ENCODE assay signal across 1 fruit fly cellular context in genomic region chr3L:3983466-3983946, dm6.
TF ChIP-seq lines count a peak whose summit lies in the region.

TSS of gene scrt (plus strand) at chr3L:3983896.

TF ChIP-seq in whole organism, embryonic, 481 proteins besides CTCF, POLR2A, EP300 and RAD21 (continued from another document and continues in another):
- peak; percentile 86 for TF ChIP-seq phol (tag; optimal IDR thresholded peaks at IDR 0.05; lab: Kevin White, UChicago)
- peak; percentile 86 for TF ChIP-seq CG13775 (GFP tag; optimal IDR thresholded peaks at IDR 0.05; lab: Kevin White, UChicago)
- TF ChIP-seq grau (tag; optimal IDR thresholded peaks at IDR 0.05; lab: Kevin White, UChicago), result peak; percentile 53
- TF ChIP-seq CG16779 (GFP tag; IDR thresholded peaks at IDR 0.05; lab: Robert Waterston, UW), result no peak
- TF ChIP-seq CG11398 (GFP tag; optimal IDR thresholded peaks at IDR 0.05; lab: Kevin White, UChicago), result peak; percentile 22
- no peak for TF ChIP-seq CG7745 (tag; optimal IDR thresholded peaks at IDR 0.05; lab: Kevin White, UChicago)
- no peak for TF ChIP-seq CG15269 (tag; optimal IDR thresholded peaks at IDR 0.05; lab: Kevin White, UChicago)
- TF ChIP-seq cato (GFP tag; optimal IDR thresholded peaks at IDR 0.05; lab: Kevin White, UChicago; ENCODE audit: borderline replicate concordance), result no peak
- TF ChIP-seq cad (GFP tag; optimal IDR thresholded peaks at IDR 0.05; lab: Kevin White, UChicago), result no peak
- peak; percentile 35 for TF ChIP-seq CG12659 (GFP tag; optimal IDR thresholded peaks at IDR 0.05; lab: Kevin White, UChicago)
- TF ChIP-seq HLHmδ (GFP tag; optimal IDR thresholded peaks at IDR 0.05; lab: Kevin White, UChicago), result no peak
- TF ChIP-seq Drgx (GFP tag; IDR thresholded peaks at IDR 0.05; lab: Robert Waterston, UW), result no peak
- TF ChIP-seq CG2889 (GFP tag; IDR thresholded peaks at IDR 0.05; lab: Robert Waterston, UW), result no peak
- peak; percentile 5 for TF ChIP-seq bab2 (GFP tag; optimal IDR thresholded peaks at IDR 0.05; lab: Kevin White, UChicago)
- TF ChIP-seq sug (tag; optimal IDR thresholded peaks at IDR 0.05; lab: Kevin White, UChicago), result no peak
- TF ChIP-seq bcd (GFP tag; optimal IDR thresholded peaks at IDR 0.05; lab: Kevin White, UChicago), result peak; percentile 33
- TF ChIP-seq gsb (GFP tag; IDR thresholded peaks at IDR 0.05; lab: Robert Waterston, UW), result no peak
- no peak for TF ChIP-seq MBD-R2 (GFP tag; IDR thresholded peaks at IDR 0.05; lab: Robert Waterston, UW)
- peak; percentile 35 for TF ChIP-seq Meics (GFP tag; optimal IDR thresholded peaks at IDR 0.05; lab: Kevin White, UChicago)
- TF ChIP-seq az2 (GFP tag; optimal IDR thresholded peaks at IDR 0.05; lab: Kevin White, UChicago), result no peak
- TF ChIP-seq Ets65A (GFP tag; lab: Kevin White, UChicago), result peak; percentile 82
- TF ChIP-seq gcm (GFP tag; optimal IDR thresholded peaks at IDR 0.05; lab: Kevin White, UChicago), result no peak
- no peak for TF ChIP-seq HHEX (GFP tag; optimal IDR thresholded peaks at IDR 0.05; lab: Kevin White, UChicago)
- no peak for TF ChIP-seq CG13894 (tag; optimal IDR thresholded peaks at IDR 0.05; lab: Kevin White, UChicago)
- peak; percentile 54 for TF ChIP-seq CG1603 (tag; optimal IDR thresholded peaks at IDR 0.05; lab: Kevin White, UChicago)
- no peak for TF ChIP-seq ash1 (GFP tag; optimal IDR thresholded peaks at IDR 0.05; lab: Kevin White, UChicago)
- TF ChIP-seq Oli (tag; optimal IDR thresholded peaks at IDR 0.05; lab: Kevin White, UChicago), result peak; percentile 12
- TF ChIP-seq CG10959 (GFP tag; IDR thresholded peaks at IDR 0.05; lab: Robert Waterston, UW), result peak; percentile 59
- TF ChIP-seq fd96Cb (tag; optimal IDR thresholded peaks at IDR 0.05; lab: Kevin White, UChicago), result peak; percentile 25
- no peak for TF ChIP-seq CG8089 (GFP tag; optimal IDR thresholded peaks at IDR 0.05; lab: Kevin White, UChicago)
- no peak for TF ChIP-seq CG11093 (GFP tag; IDR thresholded peaks at IDR 0.05; lab: Robert Waterston, UW)
- peak; percentile 29 for TF ChIP-seq CG10209 (GFP tag; optimal IDR thresholded peaks at IDR 0.05; lab: Kevin White, UChicago)
- no peak for TF ChIP-seq Lpt (GFP tag; optimal IDR thresholded peaks at IDR 0.05; lab: Kevin White, UChicago)
- no peak for TF ChIP-seq lbe (GFP tag; optimal IDR thresholded peaks at IDR 0.05; lab: Kevin White, UChicago)
- no peak for TF ChIP-seq CG10321 (GFP tag; IDR thresholded peaks at IDR 0.05; lab: Robert Waterston, UW)
- TF ChIP-seq odd (GFP tag; optimal IDR thresholded peaks at IDR 0.05; lab: Kevin White, UChicago), result no peak
- TF ChIP-seq CG4404 (GFP tag; IDR thresholded peaks at IDR 0.05; lab: Robert Waterston, UW), result peak; percentile 77
- peak; percentile 28 for TF ChIP-seq CHES-1-like (GFP tag; optimal IDR thresholded peaks at IDR 0.05; lab: Kevin White, UChicago)
- peak; percentile 59 for TF ChIP-seq CG10267 (tag; optimal IDR thresholded peaks at IDR 0.05; lab: Kevin White, UChicago)
- no peak for TF ChIP-seq her (GFP tag; optimal IDR thresholded peaks at IDR 0.05; lab: Kevin White, UChicago)
- peak; percentile 77 for TF ChIP-seq CG2712 (tag; optimal IDR thresholded peaks at IDR 0.05; lab: Kevin White, UChicago)
- no peak; the same call in 1 of the 2 replicates for TF ChIP-seq tna (GFP tag; IDR thresholded peaks at IDR 0.05; lab: Robert Waterston, UW; ENCODE audit: partially characterized antibody)
- TF ChIP-seq Aef1 (GFP tag; IDR thresholded peaks at IDR 0.05; lab: Robert Waterston, UW), result no peak; the same call in 2 of the 3 replicates
- TF ChIP-seq ara (GFP tag; IDR thresholded peaks at IDR 0.05; lab: Robert Waterston, UW), result peak; percentile 79
- TF ChIP-seq rib (GFP tag; IDR thresholded peaks at IDR 0.05; lab: Robert Waterston, UW), result no peak
- TF ChIP-seq jigr1 (GFP tag; IDR thresholded peaks at IDR 0.05; lab: Robert Waterston, UW), result no peak
- no peak for TF ChIP-seq nom (GFP tag; optimal IDR thresholded peaks at IDR 0.05; lab: Kevin White, UChicago)
- peak; percentile 72; the same call in 2 of the 3 replicates for TF ChIP-seq knrl (GFP tag; IDR thresholded peaks at IDR 0.05; lab: Robert Waterston, UW; ENCODE audit: partially characterized antibody)
- 0 out of 2 replicates have a peak, but pooled peaks have one; percentile 32 for TF ChIP-seq Lim3 (GFP tag; IDR thresholded peaks at IDR 0.05; lab: Robert Waterston, UW)
- TF ChIP-seq Pdp1 (GFP tag; optimal IDR thresholded peaks at IDR 0.05; lab: Kevin White, UChicago), result no peak
- TF ChIP-seq z (GFP tag; IDR thresholded peaks at IDR 0.05; lab: Robert Waterston, UW), result no peak
- no peak for TF ChIP-seq ato (GFP tag; IDR thresholded peaks at IDR 0.05; lab: Robert Waterston, UW; ENCODE audit: partially characterized antibody)
- TF ChIP-seq pros (GFP tag; optimal IDR thresholded peaks at IDR 0.05; lab: Kevin White, UChicago), result peak; percentile 24
- no peak for TF ChIP-seq zf30C (GFP tag; optimal IDR thresholded peaks at IDR 0.05; lab: Kevin White, UChicago)
- peak; percentile 73 for TF ChIP-seq PHDP (tag; optimal IDR thresholded peaks at IDR 0.05; lab: Kevin White, UChicago)
- peak; percentile 1 for TF ChIP-seq CG1529 (GFP tag; optimal IDR thresholded peaks at IDR 0.05; lab: Kevin White, UChicago)
- TF ChIP-seq CG17912 (GFP tag; optimal IDR thresholded peaks at IDR 0.05; lab: Kevin White, UChicago), result no peak
- no peak for TF ChIP-seq Ptx1 (GFP tag; IDR thresholded peaks at IDR 0.05; lab: Robert Waterston, UW)
- no peak for TF ChIP-seq sd (tag; optimal IDR thresholded peaks at IDR 0.05; lab: Kevin White, UChicago)
- no peak for TF ChIP-seq bigmax (GFP tag; optimal IDR thresholded peaks at IDR 0.05; lab: Kevin White, UChicago)
- TF ChIP-seq Ets97D (GFP tag; optimal IDR thresholded peaks at IDR 0.05; lab: Kevin White, UChicago), result peak; percentile 21
- TF ChIP-seq danr (GFP tag; IDR thresholded peaks at IDR 0.05; lab: Robert Waterston, UW), result no peak
- no peak for TF ChIP-seq nau (GFP tag; optimal IDR thresholded peaks at IDR 0.05; lab: Kevin White, UChicago)
- no peak for TF ChIP-seq Dp (GFP tag; optimal IDR thresholded peaks at IDR 0.05; lab: Kevin White, UChicago)
- TF ChIP-seq fd64A (GFP tag; optimal IDR thresholded peaks at IDR 0.05; lab: Kevin White, UChicago), result no peak
- peak; percentile 53 for TF ChIP-seq CG2120 (GFP tag; optimal IDR thresholded peaks at IDR 0.05; lab: Kevin White, UChicago)
- TF ChIP-seq CG3281 (GFP tag; optimal IDR thresholded peaks at IDR 0.05; lab: Kevin White, UChicago), result no peak
- no peak for TF ChIP-seq CG14441 (GFP tag; IDR thresholded peaks at IDR 0.05; lab: Robert Waterston, UW)
- TF ChIP-seq dati (GFP tag; IDR thresholded peaks at IDR 0.05; lab: Robert Waterston, UW), result no peak
- TF ChIP-seq CG14710 (tag; optimal IDR thresholded peaks at IDR 0.05; lab: Kevin White, UChicago), result peak; percentile 70
- no peak for TF ChIP-seq CG1024 (GFP tag; IDR thresholded peaks at IDR 0.05; lab: Robert Waterston, UW)
- TF ChIP-seq CG8281 (tag; optimal IDR thresholded peaks at IDR 0.05; lab: Kevin White, UChicago), result no peak
- peak; percentile 68; the same call in 3 of the 4 replicates for TF ChIP-seq Dll (GFP tag; IDR thresholded peaks at IDR 0.05; lab: Robert Waterston, UW; ENCODE audit: partially characterized antibody)
- TF ChIP-seq Hr78 (GFP tag; optimal IDR thresholded peaks at IDR 0.05; lab: Kevin White, UChicago), result no peak
- TF ChIP-seq CG6683 (GFP tag; optimal IDR thresholded peaks at IDR 0.05; lab: Kevin White, UChicago), result peak; percentile 28
- TF ChIP-seq run (tag; optimal IDR thresholded peaks at IDR 0.05; lab: Kevin White, UChicago), result no peak
- peak; percentile 52 for TF ChIP-seq Scr (GFP tag; IDR thresholded peaks at IDR 0.05; lab: Robert Waterston, UW; ENCODE audit: partially characterized antibody)
- TF ChIP-seq sens-2 (GFP tag; IDR thresholded peaks at IDR 0.05; lab: Robert Waterston, UW), result no peak
- no peak for TF ChIP-seq CG34422 (GFP tag; IDR thresholded peaks at IDR 0.05; lab: Robert Waterston, UW)
- TF ChIP-seq vvl (GFP tag; IDR thresholded peaks at IDR 0.05; lab: Robert Waterston, UW), result 0 out of 2 replicates have a peak, but pooled peaks have one; percentile 39
- TF ChIP-seq CG6854 (GFP tag; optimal IDR thresholded peaks at IDR 0.05; lab: Kevin White, UChicago), result no peak
- no peak for TF ChIP-seq ranshi (GFP tag; IDR thresholded peaks at IDR 0.05; lab: Robert Waterston, UW)
- TF ChIP-seq Hey (tag; optimal IDR thresholded peaks at IDR 0.05; lab: Kevin White, UChicago), result no peak
- no peak for TF ChIP-seq tup (GFP tag; optimal IDR thresholded peaks at IDR 0.05; lab: Kevin White, UChicago)
- no peak for TF ChIP-seq CG16863 (GFP tag; optimal IDR thresholded peaks at IDR 0.05; lab: Kevin White, UChicago)
- TF ChIP-seq tio (GFP tag; optimal IDR thresholded peaks at IDR 0.05; lab: Kevin White, UChicago), result no peak
- TF ChIP-seq pan (optimal IDR thresholded peaks at IDR 0.05; lab: Kevin White, UChicago), result no peak
- peak in 1 of 2 experiments; percentile 41 for TF ChIP-seq pan (GFP tag; optimal IDR thresholded peaks at IDR 0.05 in 1 of 2, IDR thresholded peaks at IDR 0.05 in 1 of 2)
- no peak for TF ChIP-seq Fer2 (tag; optimal IDR thresholded peaks at IDR 0.05; lab: Kevin White, UChicago)
- TF ChIP-seq CG8388 (GFP tag; optimal IDR thresholded peaks at IDR 0.05; lab: Kevin White, UChicago), result peak; percentile 3
- TF ChIP-seq Gug (GFP tag; IDR thresholded peaks at IDR 0.05; lab: Robert Waterston, UW), result no peak
- TF ChIP-seq CG11560 (tag; IDR thresholded peaks at IDR 0.05; lab: Robert Waterston, UW), result no peak
- TF ChIP-seq CG9727 (GFP tag; optimal IDR thresholded peaks at IDR 0.05; lab: Kevin White, UChicago), result peak; percentile 86
- no peak for TF ChIP-seq luna (GFP tag; optimal IDR thresholded peaks at IDR 0.05; lab: Kevin White, UChicago)
- TF ChIP-seq C15 (GFP tag; IDR thresholded peaks at IDR 0.05; lab: Robert Waterston, UW), result no peak
- 0 out of 2 replicates have a peak, but pooled peaks have one; percentile 17 for TF ChIP-seq H2.0 (GFP tag; IDR thresholded peaks at IDR 0.05; lab: Robert Waterston, UW)
- TF ChIP-seq gce (GFP tag; IDR thresholded peaks at IDR 0.05; lab: Robert Waterston, UW), result 0 out of 3 replicates have a peak, but pooled peaks have one; percentile 21
- no peak for TF ChIP-seq ssp (GFP tag; IDR thresholded peaks at IDR 0.05; lab: Robert Waterston, UW)
- no peak for TF ChIP-seq klu (GFP tag; IDR thresholded peaks at IDR 0.05; lab: Robert Waterston, UW)
- peak; percentile 45 for TF ChIP-seq Myb (GFP tag; optimal IDR thresholded peaks at IDR 0.05; lab: Kevin White, UChicago)
- TF ChIP-seq CG15073 (GFP tag; optimal IDR thresholded peaks at IDR 0.05; lab: Kevin White, UChicago), result no peak
- TF ChIP-seq CG3407 (GFP tag; optimal IDR thresholded peaks at IDR 0.05; lab: Kevin White, UChicago), result no peak
- TF ChIP-seq Sox102F (GFP tag; optimal IDR thresholded peaks at IDR 0.05; lab: Kevin White, UChicago), result peak; percentile 65
- TF ChIP-seq CG3726 (GFP tag; IDR thresholded peaks at IDR 0.05; lab: Robert Waterston, UW), result no peak
- no peak for TF ChIP-seq CG12155 (GFP tag; optimal IDR thresholded peaks at IDR 0.05; lab: Kevin White, UChicago)
- no peak for TF ChIP-seq nerfin-2 (GFP tag; IDR thresholded peaks at IDR 0.05; lab: Robert Waterston, UW; ENCODE audit: partially characterized antibody)
- TF ChIP-seq CG31441 (GFP tag; IDR thresholded peaks at IDR 0.05; lab: Robert Waterston, UW), result 0 out of 2 replicates have a peak, but pooled peaks have one; percentile 37
- TF ChIP-seq mld (GFP tag; IDR thresholded peaks at IDR 0.05; lab: Robert Waterston, UW; ENCODE audit: partially characterized antibody), result no peak
- TF ChIP-seq corto (GFP tag; optimal IDR thresholded peaks at IDR 0.05; lab: Kevin White, UChicago), result no peak
- peak; percentile 12 for TF ChIP-seq D19A (tag; optimal IDR thresholded peaks at IDR 0.05; lab: Kevin White, UChicago)
- TF ChIP-seq CG14050 (GFP tag; IDR thresholded peaks at IDR 0.05; lab: Robert Waterston, UW), result peak; percentile 18; the same call in 1 of the 3 replicates
- no peak for TF ChIP-seq CG5245 (GFP tag; optimal IDR thresholded peaks at IDR 0.05; lab: Kevin White, UChicago)
- TF ChIP-seq CrebB (tag; optimal IDR thresholded peaks at IDR 0.05; lab: Kevin White, UChicago), result no peak
- TF ChIP-seq CG34376 (GFP tag; optimal IDR thresholded peaks at IDR 0.05; lab: Kevin White, UChicago), result peak; percentile 9
- TF ChIP-seq ewg (GFP tag; optimal IDR thresholded peaks at IDR 0.05; lab: Kevin White, UChicago), result peak; percentile 37
- no peak for TF ChIP-seq CG31224 (GFP tag; IDR thresholded peaks at IDR 0.05; lab: Robert Waterston, UW)
- TF ChIP-seq amos (GFP tag; IDR thresholded peaks at IDR 0.05; lab: Robert Waterston, UW; ENCODE audit: partially characterized antibody), result peak; percentile 51
- TF ChIP-seq CG4360 (GFP tag; IDR thresholded peaks at IDR 0.05; lab: Robert Waterston, UW), result no peak
- no peak for TF ChIP-seq kah (GFP tag; optimal IDR thresholded peaks at IDR 0.05; lab: Kevin White, UChicago)
- TF ChIP-seq NC2β (GFP tag; optimal IDR thresholded peaks at IDR 0.05; lab: Kevin White, UChicago), result peak; percentile 32
- no peak for TF ChIP-seq Ravus (GFP tag; IDR thresholded peaks at IDR 0.05; lab: Robert Waterston, UW)
- no peak for TF ChIP-seq disco-r (GFP tag; optimal IDR thresholded peaks at IDR 0.05; lab: Kevin White, UChicago)
- no peak; the same call in 1 of the 2 replicates for TF ChIP-seq bbx (GFP tag; IDR thresholded peaks at IDR 0.05; lab: Robert Waterston, UW; ENCODE audit: partially characterized antibody)
- TF ChIP-seq CG3847 (GFP tag; IDR thresholded peaks at IDR 0.05; lab: Robert Waterston, UW), result no peak
- TF ChIP-seq chm (GFP tag; IDR thresholded peaks at IDR 0.05; lab: Robert Waterston, UW), result no peak
- no peak for TF ChIP-seq dm (GFP tag; optimal IDR thresholded peaks at IDR 0.05; lab: Kevin White, UChicago)
- TF ChIP-seq CG2116 (GFP tag; optimal IDR thresholded peaks at IDR 0.05; lab: Kevin White, UChicago), result peak; percentile 18
- TF ChIP-seq CG11504 (tag; optimal IDR thresholded peaks at IDR 0.05; lab: Kevin White, UChicago), result peak; percentile 61
- TF ChIP-seq kni (GFP tag; optimal IDR thresholded peaks at IDR 0.05; lab: Kevin White, UChicago), result peak; percentile 41
- peak; percentile 88 for TF ChIP-seq CG13424 (tag; optimal IDR thresholded peaks at IDR 0.05; lab: Kevin White, UChicago)
- TF ChIP-seq gro (GFP tag; optimal IDR thresholded peaks at IDR 0.05; lab: Kevin White, UChicago), result no peak
- no peak for TF ChIP-seq CG7987 (GFP tag; optimal IDR thresholded peaks at IDR 0.05; lab: Kevin White, UChicago)
- TF ChIP-seq ab (GFP tag; optimal IDR thresholded peaks at IDR 0.05; lab: Kevin White, UChicago), result no peak
- TF ChIP-seq CG11723 (GFP tag; optimal IDR thresholded peaks at IDR 0.05; lab: Kevin White, UChicago), result peak; percentile 21
- TF ChIP-seq B-H2 (GFP tag; optimal IDR thresholded peaks at IDR 0.05; lab: Kevin White, UChicago), result peak; percentile 4
